Fruit fly (Drosophila melanogaster) whole organism, adult: ENCODE data around the gene janB.

ENCODE experiments used
- CG11617 ChIP-seq: fragments of 200-800 bp; sonication (Bioruptor generic); optimal IDR thresholded peaks from 2 replicates; lab custom pipeline; 2017; ENCODE audit warnings: mild to moderate bottlenecking, missing biosample characterization, missing genetic modification reagents, missing genetic modification characterization
- CG1620 ChIP-seq: fragments of 200-800 bp; sonication (Bioruptor generic); optimal IDR thresholded peaks from 2 replicates; lab custom pipeline; 2016; ENCODE audit warnings: missing biosample characterization, missing genetic modification characterization
- CG33017 ChIP-seq: fragments of 200-800 bp; sonication (Bioruptor generic); optimal IDR thresholded peaks from 2 replicates; lab custom pipeline; 2018; ENCODE audit warnings: missing biosample characterization, mild to moderate bottlenecking, missing genetic modification characterization, moderate library complexity
- CG5204 ChIP-seq: fragments of 200-800 bp; sonication (Bioruptor generic); optimal IDR thresholded peaks from 2 replicates; lab custom pipeline; 2016; ENCODE audit warnings: missing biosample characterization, missing genetic modification characterization
- Hr96 ChIP-seq: fragments of 200-800 bp; sonication (Bioruptor generic); optimal IDR thresholded peaks from 2 replicates; lab custom pipeline; 2016; ENCODE audit warnings: missing biosample characterization, missing genetic modification characterization
- Mnt ChIP-seq: fragments of 200-800 bp; sonication (Bioruptor generic); optimal IDR thresholded peaks from 2 replicates; lab custom pipeline; 2016; ENCODE audit warnings: missing biosample characterization, mild to moderate bottlenecking, missing genetic modification characterization
- cic ChIP-seq: fragments of 200-800 bp; sonication (Bioruptor generic); optimal IDR thresholded peaks from 2 replicates; lab custom pipeline; 2017; ENCODE audit warnings: missing biosample characterization, mild to moderate bottlenecking, missing genetic modification characterization, moderate library complexity
- kay ChIP-seq: fragments of 200-800 bp; sonication (Bioruptor generic); peaks from one replicate; lab custom pipeline; 2016; ENCODE audit warnings: missing biosample characterization, missing genetic modification characterization, borderline replicate concordance
- ovo ChIP-seq: fragments of 200-800 bp; sonication (Bioruptor generic); optimal IDR thresholded peaks from 2 replicates; lab custom pipeline; 2016; ENCODE audit warnings: missing biosample characterization, missing genetic modification characterization
- pad ChIP-seq: fragments of 200-800 bp; sonication (Bioruptor generic); optimal IDR thresholded peaks from 3 replicates; lab custom pipeline; 2017; ENCODE audit warnings: missing biosample characterization, missing genetic modification characterization, mild to moderate bottlenecking, moderate library complexity, missing genetic modification reagents
- tj ChIP-seq: fragments of 200-800 bp; sonication (Bioruptor generic); optimal IDR thresholded peaks from 3 replicates; lab custom pipeline; 2017; ENCODE audit warnings: missing biosample characterization, mild to moderate bottlenecking, missing genetic modification characterization, moderate library complexity

dm6 chr3R:30071827-30072226 is 33.3 kb upstream of the janB start:
- TF ChIP-seq Mnt (GFP tag; lab: Kevin White, UChicago), result no peak
- TF ChIP-seq ovo (GFP tag; lab: Kevin White, UChicago), result no peak
- no peak for TF ChIP-seq pad (GFP tag; lab: Kevin White, UChicago)
- no peak for TF ChIP-seq CG1620 (GFP tag; lab: Kevin White, UChicago)
- TF ChIP-seq CG33017, result no peak
- no peak for TF ChIP-seq CG11617
- no peak for TF ChIP-seq tj
- TF ChIP-seq Hr96, result no peak
- no peak for TF ChIP-seq CG5204 (GFP tag; lab: Kevin White, UChicago)
- no peak for TF ChIP-seq kay (GFP tag; lab: Kevin White, UChicago)
- TF ChIP-seq cic (GFP tag; lab: Kevin White, UChicago), result no peak
